Fruit fly (Drosophila melanogaster): ENCODE results near the gene CycB3.

DNA sequence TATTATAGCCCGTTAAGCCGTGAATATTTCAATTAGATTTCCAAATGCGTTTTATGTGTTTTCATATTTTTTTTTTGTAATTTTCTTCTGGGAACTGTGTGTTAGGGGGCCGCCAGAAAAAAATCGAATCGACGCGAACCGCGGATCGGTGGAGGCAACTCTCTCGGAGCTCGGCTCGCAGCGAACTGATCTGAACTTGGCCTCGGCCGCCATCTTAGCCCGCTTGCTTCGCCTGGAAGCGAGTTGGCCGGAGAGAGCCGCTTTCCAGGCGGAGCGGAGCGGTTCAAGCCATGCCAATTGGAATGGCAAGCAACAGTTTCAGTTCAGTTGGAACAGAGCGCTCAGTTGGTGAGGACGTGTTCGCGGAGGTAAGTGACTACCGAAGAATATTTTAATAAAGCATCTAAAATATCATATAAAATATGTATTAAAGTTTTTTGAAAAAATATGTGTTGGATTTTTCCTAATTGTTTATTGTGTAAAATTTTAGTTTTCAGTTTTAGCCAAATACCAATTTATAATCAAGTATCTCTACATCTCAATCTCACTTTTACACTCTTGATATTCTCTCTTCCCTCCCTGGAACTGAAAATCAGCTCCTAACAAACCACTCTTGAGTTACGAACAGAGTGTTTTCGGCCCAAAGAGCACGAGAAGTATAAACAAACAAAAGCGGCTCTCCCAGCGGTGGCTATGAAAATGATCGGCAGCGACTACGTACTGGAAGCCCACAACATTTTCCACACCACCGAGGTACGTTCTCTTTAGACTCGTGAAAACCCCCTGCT lies 24.0 kb upstream of the CycB3 start, which contains the start of the genes CG31121 and CG11069:
- TF ChIP-seq psq (optimal IDR thresholded peaks at IDR 0.05) (no peak), EcR (GFP tag; optimal IDR thresholded peaks at IDR 0.05) (no peak), Dll (optimal IDR thresholded peaks at IDR 0.05) (no peak), CG8478 (optimal IDR thresholded peaks at IDR 0.05) (no peak)
